Fruit fly (Drosophila melanogaster) whole organism, embryonic: ENCODE data around the gene p24-1.

Experiments used
- Blimp-1 ChIP-seq: fragments of 200-800 bp; sonication (Bioruptor generic); optimal IDR thresholded peaks from 3 replicates; lab custom pipeline; 2018; ENCODE audit warnings: missing biosample characterization, missing genetic modification characterization, mild to moderate bottlenecking, moderate library complexity, missing genetic modification reagents
- CG11560 ChIP-seq: fragments of 200-800 bp; sonication (Bioruptor generic); IDR thresholded peaks from 3 replicates; pipeline ENCODE4 v1.3.6; 2022; ENCODE audit warnings: missing biosample characterization, missing genetic modification characterization
- CG12299 ChIP-seq: fragments of 200-800 bp; sonication (Bioruptor generic); optimal IDR thresholded peaks from 2 replicates; lab custom pipeline; 2018; ENCODE audit warnings: missing biosample characterization, mild to moderate bottlenecking, missing genetic modification characterization
- CG4730 ChIP-seq: fragments of 200-800 bp; sonication (Bioruptor generic); IDR thresholded peaks from 2 replicates; pipeline ENCODE4 v1.3.6; 2022; ENCODE audit warnings: missing biosample characterization, missing genetic modification characterization
- CG9727 ChIP-seq: fragments of 200-800 bp; sonication (Bioruptor generic); optimal IDR thresholded peaks from 3 replicates; lab custom pipeline; 2017; ENCODE audit warnings: missing biosample characterization, mild to moderate bottlenecking, missing genetic modification characterization
- her ChIP-seq: fragments of 200-800 bp; sonication (Bioruptor generic); optimal IDR thresholded peaks from 2 replicates; lab custom pipeline; 2016; ENCODE audit warnings: missing biosample characterization, missing genetic modification characterization
- sr ChIP-seq: fragments of 200-800 bp; sonication (Bioruptor generic); IDR thresholded peaks from 3 replicates; pipeline ENCODE4 v1.3.6; 2022; ENCODE audit warnings: missing biosample characterization, missing genetic modification characterization

DNA sequence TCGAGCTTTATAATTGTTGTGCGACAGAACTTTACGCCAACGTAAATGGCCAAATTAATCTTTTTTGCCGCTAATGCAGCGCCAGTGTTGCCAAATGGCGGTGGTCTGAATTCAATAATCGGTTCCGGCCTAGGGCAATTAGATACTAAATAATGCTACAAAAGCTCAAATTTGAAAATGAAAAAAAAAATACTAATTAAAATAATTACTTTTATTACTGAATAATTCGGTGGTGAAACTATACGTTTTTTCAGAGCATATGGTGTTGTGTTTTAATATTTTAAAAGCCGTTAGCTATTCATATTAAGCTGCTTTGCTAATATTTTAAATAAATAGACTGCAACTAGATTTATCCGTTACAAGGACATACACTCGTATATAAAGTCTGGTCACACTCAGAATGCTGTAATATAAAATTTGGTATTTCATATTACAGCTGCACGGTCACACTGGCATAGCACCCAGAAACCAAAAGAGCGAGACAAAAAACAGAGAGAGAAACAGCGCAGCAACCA lies 35.8 kb downstream of the p24-1 start, which contains the start of the genes CG1578 and rudhira:
- TF ChIP-seq her (GFP tag; lab: Kevin White, UChicago) (no peak), CG4730 (GFP tag; lab: Robert Waterston, UW) (no peak), CG9727 (GFP tag; lab: Kevin White, UChicago) (peak; percentile 30), CG11560 (no peak), sr (GFP tag; lab: Robert Waterston, UW) (peak; percentile 49; the same call in 1 of the 3 replicates), CG12299 (tag; lab: Kevin White, UChicago) (no peak), Blimp-1 (GFP tag; lab: Kevin White, UChicago) (no peak)
